Worm (Caenorhabditis elegans) whole organism, L2 larva: ENCODE results near the gene txt-18.

ENCODE experiments used
- F13H6.1 ChIP-seq: sonication (generic microtip); optimal IDR thresholded peaks from 2 replicates; lab custom pipeline; 2016; ENCODE audit warnings: missing genetic modification characterization, missing compliant biosample characterization
- R02D3.7 ChIP-seq: fragments of 150-350 bp; optimal IDR thresholded peaks from 2 replicates; lab custom pipeline; 2014; ENCODE audit warnings: missing biosample characterization, missing genetic modification characterization
- aly-2 ChIP-seq: fragments of 150-350 bp; optimal IDR thresholded peaks from 2 replicates; lab custom pipeline; 2014; ENCODE audit warnings: missing biosample characterization, missing genetic modification characterization
- ama-1 ChIP-seq: fragments of 150-350 bp; optimal IDR thresholded peaks from 2 replicates; lab custom pipeline; 2018; ENCODE audit warnings: inconsistent platforms
- ceh-16 ChIP-seq: fragments of 150-350 bp; optimal IDR thresholded peaks from 2 replicates; lab custom pipeline; 2014; ENCODE audit warnings: missing biosample characterization, missing genetic modification characterization
- ceh-82 ChIP-seq: fragments of 150-350 bp; optimal IDR thresholded peaks from 2 replicates; lab custom pipeline; 2014; ENCODE audit warnings: missing biosample characterization, missing genetic modification characterization
- crh-2 ChIP-seq: sonication (generic microtip); optimal IDR thresholded peaks from 2 replicates; lab custom pipeline; 2017; ENCODE audit warnings: missing biosample characterization, missing genetic modification characterization
- dmd-4 ChIP-seq: sonication (generic microtip); optimal IDR thresholded peaks from 2 replicates; lab custom pipeline; 2017; ENCODE audit warnings: missing biosample characterization, missing genetic modification characterization
- elt-3 ChIP-seq: sonication (generic microtip); optimal IDR thresholded peaks from 2 replicates; lab custom pipeline; 2017; ENCODE audit warnings: missing biosample characterization, missing genetic modification characterization
- fos-1 ChIP-seq: fragments of 150-350 bp; optimal IDR thresholded peaks from 2 replicates; lab custom pipeline; 2014; ENCODE audit warnings: missing biosample characterization, missing genetic modification characterization
- gmeb-1 ChIP-seq: fragments of 150-350 bp; optimal IDR thresholded peaks from 2 replicates; lab custom pipeline; 2014; ENCODE audit warnings: missing biosample characterization, missing genetic modification characterization
- lin-13 ChIP-seq: fragments of 150-350 bp; optimal IDR thresholded peaks from 2 replicates; lab custom pipeline; 2014; ENCODE audit warnings: missing biosample characterization, missing genetic modification reagents, missing genetic modification characterization
- lin-39 ChIP-seq: fragments of 150-350 bp; optimal IDR thresholded peaks from 2 replicates; lab custom pipeline; 2014; ENCODE audit warnings: missing biosample characterization, missing genetic modification reagents, missing genetic modification characterization
- lsy-2 ChIP-seq, 2 experiments: fragments of 150-350 bp in 1 of 2; sonication (generic microtip) in 1 of 2; optimal IDR thresholded peaks; 2 replicates each; lab custom pipeline; 2014 to 2017; ENCODE audit warnings: missing biosample characterization in 2 of 2, missing genetic modification characterization in 2 of 2
- mab-5 ChIP-seq: fragments of 150-350 bp; optimal IDR thresholded peaks from 2 replicates; lab custom pipeline; 2014; ENCODE audit warnings: missing biosample characterization, missing genetic modification characterization
- mdl-1 ChIP-seq, 2 experiments: fragments of 150-350 bp in 1 of 2; sonication (generic microtip) in 1 of 2; optimal IDR thresholded peaks; 2 replicates each; lab custom pipeline; 2017; ENCODE audit warnings: missing biosample characterization in 2 of 2, missing genetic modification characterization in 2 of 2
- nhr-10 ChIP-seq: sonication (generic microtip); optimal IDR thresholded peaks from 2 replicates; lab custom pipeline; 2017; ENCODE audit warnings: missing biosample characterization, missing genetic modification characterization
- nhr-12 ChIP-seq: fragments of 150-350 bp; optimal IDR thresholded peaks from 2 replicates; lab custom pipeline; 2014; ENCODE audit warnings: missing biosample characterization, missing genetic modification characterization
- nhr-21 ChIP-seq: fragments of 150-350 bp; optimal IDR thresholded peaks from 2 replicates; lab custom pipeline; 2014; ENCODE audit warnings: missing biosample characterization, missing genetic modification characterization
- nhr-23 ChIP-seq: fragments of 150-350 bp; optimal IDR thresholded peaks from 2 replicates; lab custom pipeline; 2014; ENCODE audit warnings: missing biosample characterization, missing genetic modification reagents, missing genetic modification characterization
- nhr-237 ChIP-seq: fragments of 150-350 bp; optimal IDR thresholded peaks from 2 replicates; lab custom pipeline; 2014; ENCODE audit warnings: missing biosample characterization, missing genetic modification characterization
- nhr-25 ChIP-seq: fragments of 150-350 bp; sonication (generic microtip); optimal IDR thresholded peaks from 3 replicates; lab custom pipeline; 2014; ENCODE audit warnings: missing biosample characterization, missing genetic modification characterization
- peb-1 ChIP-seq: fragments of 150-350 bp; optimal IDR thresholded peaks from 2 replicates; lab custom pipeline; 2014; ENCODE audit warnings: missing biosample characterization, missing genetic modification characterization
- sem-4 ChIP-seq: fragments of 150-350 bp; optimal IDR thresholded peaks from 2 replicates; lab custom pipeline; 2014; ENCODE audit warnings: missing biosample characterization, missing genetic modification reagents, missing genetic modification characterization
- skn-1 ChIP-seq: sonication (generic microtip); optimal IDR thresholded peaks from 2 replicates; lab custom pipeline; 2017; ENCODE audit warnings: missing biosample characterization, missing genetic modification characterization
- sma-3 ChIP-seq: sonication (generic microtip); optimal IDR thresholded peaks from 2 replicates; lab custom pipeline; 2016; ENCODE audit warnings: missing genetic modification reagents, missing genetic modification characterization, missing compliant biosample characterization
- sma-9 ChIP-seq, 2 experiments: fragments of 150-350 bp in 1 of 2; sonication (generic microtip) in 1 of 2; optimal IDR thresholded peaks; 2 replicates each; lab custom pipeline; 2014 to 2016; ENCODE audit warnings: missing genetic modification characterization in 2 of 2, mild to moderate bottlenecking in 1 of 2, missing biosample characterization in 1 of 2, missing compliant biosample characterization in 1 of 2, missing genetic modification reagents in 1 of 2, moderate library complexity in 1 of 2
- unc-39 ChIP-seq: fragments of 150-350 bp; optimal IDR thresholded peaks from 2 replicates; lab custom pipeline; 2014; ENCODE audit warnings: missing biosample characterization, missing genetic modification characterization
- unc-55 ChIP-seq: fragments of 150-350 bp; sonication (generic microtip); optimal IDR thresholded peaks from 3 replicates; lab custom pipeline; 2014; ENCODE audit warnings: missing biosample characterization, missing genetic modification reagents, missing genetic modification characterization
- unc-62 ChIP-seq: fragments of 150-350 bp; optimal IDR thresholded peaks from 2 replicates; lab custom pipeline; 2014; ENCODE audit warnings: missing biosample characterization, missing genetic modification reagents, missing genetic modification characterization
- zag-1 ChIP-seq: fragments of 150-350 bp; optimal IDR thresholded peaks from 2 replicates; lab custom pipeline; 2014; ENCODE audit warnings: missing biosample characterization, missing genetic modification characterization
- ztf-1 ChIP-seq: fragments of 200-800 bp; sonication (Bioruptor generic); conservative IDR thresholded peaks from 2 replicates; pipeline ENCODE4 v1.3.6; 2022; ENCODE audit warnings: missing genetic modification characterization, missing compliant biosample characterization
- ztf-11 ChIP-seq: sonication (generic microtip); optimal IDR thresholded peaks from 2 replicates; lab custom pipeline; 2017; ENCODE audit warnings: missing biosample characterization, missing genetic modification characterization
- ztf-4 ChIP-seq: fragments of 150-350 bp; optimal IDR thresholded peaks from 2 replicates; lab custom pipeline; 2014; ENCODE audit warnings: missing biosample characterization, missing genetic modification characterization

txt-18 gene

ce11 chrII:6322081-6322480 lies 21.8 kb upstream of the txt-18 start:
- TF ChIP-seq ztf-1 (GFP tag; lab: Robert Waterston, UW) (no peak), elt-3 (tag; lab: Kevin White, UChicago) (no peak), nhr-237 (tag; lab: Kevin White, UChicago) (no peak), R02D3.7 (no peak), dmd-4 (tag; lab: Kevin White, UChicago) (no peak), lin-13 (GFP tag; lab: Kevin White, UChicago) (no peak), nhr-10 (tag; lab: Kevin White, UChicago) (no peak), skn-1 (tag; lab: Kevin White, UChicago) (no peak), nhr-12 (tag; lab: Kevin White, UChicago) (no peak)

- TF ChIP-seq zag-1 (tag; lab: Kevin White, UChicago) = no peak
- no peak for TF ChIP-seq ztf-1 (GFP tag; lab: Robert Waterston, UW)
- no peak for TF ChIP-seq skn-1 (tag; lab: Kevin White, UChicago)
- no peak for TF ChIP-seq gmeb-1 (tag; lab: Kevin White, UChicago)
- TF ChIP-seq lin-39 (tag; lab: Kevin White, UChicago) = no peak
- no peak for TF ChIP-seq ceh-16 (tag; lab: Kevin White, UChicago)
- TF ChIP-seq ztf-4 (tag; lab: Kevin White, UChicago) = no peak
- TF ChIP-seq sma-9 (GFP tag; optimal IDR thresholded peaks at IDR 0.05; lab: Kevin White, UChicago) = no peak
- no peak for TF ChIP-seq sma-9 (tag; optimal IDR thresholded peaks at IDR 0.05; lab: Kevin White, UChicago)
- no peak for TF ChIP-seq sem-4 (tag; lab: Kevin White, UChicago)
- TF ChIP-seq sma-3 (GFP tag; lab: Kevin White, UChicago) = no peak
- TF ChIP-seq mab-5 (tag; lab: Kevin White, UChicago) = no peak
- no peak for TF ChIP-seq nhr-21
- TF ChIP-seq nhr-23 (tag; lab: Kevin White, UChicago) = no peak
- TF ChIP-seq nhr-237 (tag; lab: Kevin White, UChicago) = no peak
- TF ChIP-seq, all 48 proteins: peak for 0
Measured at ce11 chrII:6322979-6323378, 20.9 kb upstream of the txt-18 start, which contains the start of gene C32D5.4. Gene C32D5.4, minus strand, starts transcription at chrII:6323079.

- TF ChIP-seq R02D3.7 = no peak
- no peak for TF ChIP-seq peb-1 (tag; lab: Kevin White, UChicago)
- no peak for TF ChIP-seq nhr-10 (tag; lab: Kevin White, UChicago)
- TF ChIP-seq unc-62 (GFP tag; lab: Kevin White, UChicago) = no peak
- no peak for TF ChIP-seq mab-5 (tag; lab: Kevin White, UChicago)
- TF ChIP-seq fos-1 = peak; percentile 32
- TF ChIP-seq ama-1 (lab: Kevin White, UChicago) = no peak
- no peak for TF ChIP-seq unc-39 (tag; lab: Kevin White, UChicago)
- no peak for TF ChIP-seq mdl-1 (tag; optimal IDR thresholded peaks at IDR 0.05; lab: Kevin White, UChicago)
- no peak for TF ChIP-seq elt-3 (tag; lab: Kevin White, UChicago)
- no peak for TF ChIP-seq nhr-25
- peak; percentile 50 for TF ChIP-seq sma-3 (GFP tag; lab: Kevin White, UChicago)
- no peak for TF ChIP-seq lsy-2 (tag; optimal IDR thresholded peaks at IDR 0.05; lab: Kevin White, UChicago)
- no peak for TF ChIP-seq skn-1 (tag; lab: Kevin White, UChicago)
- no peak for TF ChIP-seq crh-2
- no peak for TF ChIP-seq ceh-82 (tag; lab: Kevin White, UChicago)
- no peak for TF ChIP-seq lin-39 (tag; lab: Kevin White, UChicago)
- no peak for TF ChIP-seq ztf-11 (tag; lab: Kevin White, UChicago)
Measured at ce11 chrII:6324086-6324485, 19.8 kb upstream of the txt-18 start, which contains the start of gene sma-6. Gene sma-6, plus strand, starts transcription at chrII:6324484.

DNA sequence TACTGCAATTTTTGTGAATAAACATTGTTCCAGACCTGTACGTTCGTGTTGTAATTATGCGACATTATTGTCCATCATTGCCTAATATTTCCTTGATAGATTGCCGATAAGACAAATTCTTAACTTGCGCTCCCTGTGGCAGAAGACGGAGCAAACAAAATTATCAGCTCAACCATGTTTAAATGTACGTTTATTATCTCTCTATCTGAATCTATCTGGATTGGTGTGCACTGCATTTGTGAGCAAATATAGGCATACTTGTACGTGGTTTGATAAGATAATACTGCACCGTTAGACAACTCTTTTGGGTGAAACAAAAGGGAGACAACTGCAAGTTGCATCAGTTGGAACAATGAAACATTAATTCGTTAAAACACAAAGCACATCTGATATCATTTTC lies 16.6 kb upstream of the txt-18 start:
- TF ChIP-seq ceh-82 (tag; lab: Kevin White, UChicago) (no peak), nhr-23 (tag; lab: Kevin White, UChicago) (no peak), nhr-12 (tag; lab: Kevin White, UChicago) (no peak), sma-3 (GFP tag; lab: Kevin White, UChicago) (peak; percentile 5), F13H6.1 (tag; lab: Kevin White, UChicago) (peak; percentile 57), fos-1 (peak; percentile 91), aly-2 (no peak), sma-9 (GFP tag; optimal IDR thresholded peaks at IDR 0.05; lab: Kevin White, UChicago) (peak; percentile 67), sma-9 (tag; optimal IDR thresholded peaks at IDR 0.05; lab: Kevin White, UChicago) (no peak), gmeb-1 (tag; lab: Kevin White, UChicago) (peak; percentile 24), unc-55 (GFP tag; lab: Kevin White, UChicago) (no peak), crh-2 (peak; percentile 70)
